Worm (Caenorhabditis elegans) whole organism, young adult: ENCODE measurements around the gene ears-2.

Experiments used
- B0261.1 ChIP-seq: sonication (generic microtip); optimal IDR thresholded peaks from 2 replicates; lab custom pipeline; 2016; ENCODE audit warnings: mild to moderate bottlenecking, missing genetic modification characterization, moderate library complexity, missing compliant biosample characterization
- B0336.3 ChIP-seq: fragments of 200-800 bp; sonication (Bioruptor generic); IDR thresholded peaks from 2 replicates; pipeline ENCODE4 v1.3.6; 2022; ENCODE audit warnings: missing genetic modification characterization, missing compliant biosample characterization
- Y53F4B.3 ChIP-seq: fragments of 200-800 bp; sonication (Bioruptor generic); IDR thresholded peaks from 2 replicates; pipeline ENCODE4 v1.3.6; 2022; ENCODE audit warnings: missing genetic modification reagents, missing genetic modification characterization, missing compliant biosample characterization
- Y53G8AR.9 ChIP-seq: fragments of 200-800 bp; sonication (Bioruptor generic); conservative IDR thresholded peaks from 2 replicates; pipeline ENCODE4 v1.3.6; 2022; ENCODE audit warnings: missing genetic modification reagents, missing genetic modification characterization, missing compliant biosample characterization
- akir-1 ChIP-seq: fragments of 200-800 bp; sonication (Bioruptor generic); optimal IDR thresholded peaks from 2 replicates; lab custom pipeline; 2018; ENCODE audit warnings: mild to moderate bottlenecking, missing genetic modification characterization, moderate library complexity, missing compliant biosample characterization
- ama-1 ChIP-seq, 3 experiments: fragments of 150-350 bp in 1 of 3; sonication (generic microtip) in 2 of 3; optimal IDR thresholded peaks; 2 replicates each; lab custom pipeline; 2014 to 2018; ENCODE audit warnings: missing biosample characterization in 2 of 3, missing genetic modification characterization in 2 of 3, missing genetic modification reagents in 2 of 3
- cebp-1 ChIP-seq, 2 experiments: fragments of 200-800 bp in 1 of 2; sonication (Bioruptor generic) in 1 of 2; sonication (generic microtip) in 1 of 2; IDR thresholded peaks in 1 of 2; optimal IDR thresholded peaks in 1 of 2; 2 replicates each; pipeline versions ENCODE4 v1.3.6 to Lab custom; 2017 to 2022; ENCODE audit warnings: missing compliant biosample characterization in 2 of 2, missing genetic modification characterization in 2 of 2, mild to moderate bottlenecking in 1 of 2, missing genetic modification reagents in 1 of 2, moderate library complexity in 1 of 2
- cebp-2 ChIP-seq: fragments of 200-800 bp; sonication (Bioruptor generic); IDR thresholded peaks from 2 replicates; pipeline ENCODE4 v1.3.6; 2022; ENCODE audit warnings: missing genetic modification characterization, missing compliant biosample characterization
- ceh-100 ChIP-seq: fragments of 200-800 bp; sonication (Bioruptor generic); IDR thresholded peaks from 2 replicates; pipeline ENCODE4 v1.3.6; 2022; ENCODE audit warnings: missing genetic modification reagents, missing genetic modification characterization, missing compliant biosample characterization
- ceh-40 ChIP-seq: fragments of 200-800 bp; sonication (Bioruptor generic); IDR thresholded peaks from 2 replicates; pipeline ENCODE4 v1.3.6; 2022; ENCODE audit warnings: missing genetic modification characterization, missing compliant biosample characterization
- ceh-58 ChIP-seq: fragments of 200-800 bp; sonication (Bioruptor generic); IDR thresholded peaks from 2 replicates; pipeline ENCODE4 v1.3.6; 2022; ENCODE audit warnings: missing genetic modification characterization, missing compliant biosample characterization
- die-1 ChIP-seq: sonication (generic microtip); optimal IDR thresholded peaks from 2 replicates; lab custom pipeline; 2016; ENCODE audit warnings: missing genotype, mild to moderate bottlenecking, missing genetic modification characterization, missing compliant biosample characterization
- dox-1 ChIP-seq: fragments of 200-800 bp; sonication (Bioruptor generic); IDR thresholded peaks from 2 replicates; pipeline ENCODE4 v1.3.6; 2022; ENCODE audit warnings: missing genetic modification reagents, missing genetic modification characterization, missing compliant biosample characterization
- dpff-1 ChIP-seq: sonication (generic microtip); optimal IDR thresholded peaks from 2 replicates; lab custom pipeline; 2017; ENCODE audit warnings: mild to moderate bottlenecking, missing genetic modification characterization, missing compliant biosample characterization
- ekl-4 ChIP-seq: fragments of 200-800 bp; sonication (Bioruptor generic); IDR thresholded peaks from 2 replicates; pipeline ENCODE4 v1.3.6; 2022; ENCODE audit warnings: missing genetic modification reagents, missing genetic modification characterization, missing compliant biosample characterization
- him-1 ChIP-seq: sonication (generic microtip); optimal IDR thresholded peaks from 2 replicates; lab custom pipeline; 2016; ENCODE audit warnings: missing genotype, missing genetic modification reagents, missing genetic modification characterization, missing compliant biosample characterization
- hmg-1.2 ChIP-seq: fragments of 200-800 bp; sonication (Bioruptor generic); IDR thresholded peaks from 2 replicates; pipeline ENCODE4 v1.3.6; 2022; ENCODE audit warnings: missing genetic modification reagents, missing genetic modification characterization, missing compliant biosample characterization
- hsf-1 ChIP-seq: fragments of 200-800 bp; sonication (Bioruptor generic); IDR thresholded peaks from 2 replicates; pipeline ENCODE4 v1.3.6; 2022; ENCODE audit warnings: missing genetic modification reagents, missing genetic modification characterization, missing compliant biosample characterization
- let-526 ChIP-seq: fragments of 200-800 bp; sonication (Bioruptor generic); IDR thresholded peaks from 2 replicates; pipeline ENCODE4 v1.3.6; 2022; ENCODE audit warnings: missing genetic modification reagents, missing genetic modification characterization, missing compliant biosample characterization
- lin-26 ChIP-seq: fragments of 200-800 bp; sonication (Bioruptor generic); IDR thresholded peaks from 2 replicates; pipeline ENCODE4 v1.3.6; 2022; ENCODE audit warnings: missing genetic modification reagents, missing genetic modification characterization, missing compliant biosample characterization
- lin-54 ChIP-seq: fragments of 200-800 bp; sonication (Bioruptor generic); optimal IDR thresholded peaks from 2 replicates; lab custom pipeline; 2018; ENCODE audit warnings: mild to moderate bottlenecking, missing genetic modification characterization, missing compliant biosample characterization
- lsy-27 ChIP-seq: sonication (generic microtip); optimal IDR thresholded peaks from 2 replicates; lab custom pipeline; 2017; ENCODE audit warnings: missing genetic modification characterization, mild to moderate bottlenecking, missing compliant biosample characterization, antibody characterized with exemption, missing genotype, borderline replicate concordance; ENCODE audit not compliant: insufficient read depth
- madf-3 ChIP-seq: fragments of 200-800 bp; sonication (Bioruptor generic); IDR thresholded peaks from 2 replicates; pipeline ENCODE4 v1.3.6; 2022; ENCODE audit warnings: missing genetic modification reagents, missing genetic modification characterization, missing compliant biosample characterization
- madf-6 ChIP-seq: fragments of 200-800 bp; sonication (Bioruptor generic); IDR thresholded peaks from 2 replicates; pipeline ENCODE4 v1.3.6; 2022; ENCODE audit warnings: missing genetic modification reagents, missing genetic modification characterization, missing compliant biosample characterization
- mxl-1 ChIP-seq: sonication (generic microtip); optimal IDR thresholded peaks from 2 replicates; lab custom pipeline; 2016; ENCODE audit warnings: missing genetic modification characterization, missing compliant biosample characterization
- nfya-2 ChIP-seq: fragments of 200-800 bp; sonication (Bioruptor generic); IDR thresholded peaks from 2 replicates; pipeline ENCODE4 v1.3.6; 2022; ENCODE audit warnings: missing genetic modification reagents, missing genetic modification characterization, missing compliant biosample characterization
- nfyb-1 ChIP-seq: fragments of 200-800 bp; sonication (Bioruptor generic); IDR thresholded peaks from 2 replicates; pipeline ENCODE4 v1.3.6; 2022; ENCODE audit warnings: missing genetic modification reagents, missing genetic modification characterization, missing compliant biosample characterization
- pha-4 ChIP-seq: fragments of 150-350 bp; sonication (generic microtip); optimal IDR thresholded peaks from 2 replicates; lab custom pipeline; 2014; ENCODE audit warnings: missing biosample characterization, missing genetic modification reagents, missing genetic modification characterization
- rcor-1 ChIP-seq: fragments of 200-800 bp; sonication (Bioruptor generic); IDR thresholded peaks from 2 replicates; pipeline ENCODE4 v1.3.6; 2022; ENCODE audit warnings: missing genetic modification reagents, missing genetic modification characterization, missing compliant biosample characterization
- rec-8 ChIP-seq, 2 experiments: sonication (generic microtip); optimal IDR thresholded peaks; 2 replicates each; lab custom pipeline; 2016; ENCODE audit warnings: mild to moderate bottlenecking in 2 of 2, missing genetic modification characterization in 2 of 2, missing genetic modification reagents in 2 of 2, missing genotype in 2 of 2, missing biosample characterization in 1 of 2, missing compliant biosample characterization in 1 of 2, moderate library complexity in 1 of 2
- snpc-1.1 ChIP-seq: sonication (generic microtip); optimal IDR thresholded peaks from 2 replicates; lab custom pipeline; 2017; ENCODE audit warnings: missing genetic modification characterization, mild to moderate bottlenecking, missing compliant biosample characterization, antibody characterized with exemption, moderate library complexity, missing genotype, missing genetic modification reagents; ENCODE audit not compliant: insufficient read depth
- snpc-4 ChIP-seq, 5 experiments: fragments of 150-350 bp in 1 of 5; sonication (generic microtip) in 4 of 5; optimal IDR thresholded peaks; 2 replicates each; lab custom pipeline; 2014 to 2018; ENCODE audit warnings: missing genetic modification characterization in 5 of 5, missing biosample characterization in 3 of 5, antibody characterized with exemption in 2 of 5, mild to moderate bottlenecking in 2 of 5, missing compliant biosample characterization in 2 of 5, missing genotype in 2 of 5, moderate library complexity in 2 of 5, missing genetic modification reagents in 1 of 5
- somi-1 ChIP-seq: fragments of 200-800 bp; sonication (Bioruptor generic); optimal IDR thresholded peaks from 2 replicates; lab custom pipeline; 2018; ENCODE audit warnings: mild to moderate bottlenecking, missing genetic modification characterization, missing compliant biosample characterization
- tbp1 ChIP-seq: fragments of 200-800 bp; sonication (Bioruptor generic); optimal IDR thresholded peaks from 2 replicates; lab custom pipeline; 2018; ENCODE audit warnings: mild to moderate bottlenecking, missing genetic modification characterization, missing compliant biosample characterization
- tlf-1 ChIP-seq: fragments of 200-800 bp; sonication (Bioruptor generic); optimal IDR thresholded peaks from 2 replicates; lab custom pipeline; 2018; ENCODE audit warnings: mild to moderate bottlenecking, missing genetic modification characterization, missing compliant biosample characterization
- zfh-2 ChIP-seq: fragments of 200-800 bp; sonication (Bioruptor generic); conservative IDR thresholded peaks from 2 replicates; pipeline ENCODE4 v1.3.6; 2022; ENCODE audit warnings: missing genetic modification reagents, missing genetic modification characterization, missing compliant biosample characterization
- ztf-28 ChIP-seq: fragments of 200-800 bp; sonication (Bioruptor generic); IDR thresholded peaks from 2 replicates; pipeline ENCODE4 v1.3.6; 2022; ENCODE audit warnings: missing genetic modification reagents, missing genetic modification characterization, missing compliant biosample characterization

The ears-2 gene

ce11 chrIV:386576-386975 is 3.7 kb downstream of the ears-2 start, which contains the start of gene T07A9.14 (continued):
- no peak for TF ChIP-seq let-526 (GFP tag; lab: Robert Waterston, UW)
- TF ChIP-seq hsf-1 (GFP tag; lab: Robert Waterston, UW): peak; percentile 67; the same call in 1 of the 2 replicates
- 0 out of 2 replicates have a peak, but pooled peaks have one; percentile 8 for TF ChIP-seq nfya-2 (GFP tag; lab: Robert Waterston, UW)
- no peak for TF ChIP-seq lsy-27 (tag; lab: Kevin White, UChicago)
- TF ChIP-seq rcor-1 (GFP tag; lab: Robert Waterston, UW): peak; percentile 43; the same call in 1 of the 2 replicates
- TF ChIP-seq B0336.3 (GFP tag; lab: Robert Waterston, UW): peak; percentile 64; the same call in 1 of the 2 replicates
- TF ChIP-seq akir-1: no peak
- peak; percentile 27 for TF ChIP-seq tlf-1 (GFP tag; lab: Kevin White, UChicago)
- peak; percentile 88 for TF ChIP-seq madf-3
- peak; percentile 58; the same call in 1 of the 2 replicates for TF ChIP-seq Y53G8AR.9
- TF ChIP-seq somi-1 (GFP tag; lab: Kevin White, UChicago): no peak
- TF ChIP-seq hmg-1.2: peak; percentile 37; the same call in 1 of the 2 replicates
- peak; percentile 64 for TF ChIP-seq lin-54 (GFP tag; lab: Kevin White, UChicago)
- TF ChIP-seq Y53F4B.3: no peak
- TF ChIP-seq ztf-28 (GFP tag; lab: Robert Waterston, UW): no peak
- TF ChIP-seq him-1 (tag; lab: Kevin White, UChicago): peak; percentile 9
- TF ChIP-seq B0261.1 (tag; lab: Kevin White, UChicago): no peak
- no peak for TF ChIP-seq snpc-4 (GFP tag; optimal IDR thresholded peaks at IDR 0.05; lab: Kevin White, UChicago)
- TF ChIP-seq snpc-4 (tag; optimal IDR thresholded peaks at IDR 0.05; lab: Kevin White, UChicago): peak in 2 of 4 experiments; percentile 2 to 29
- 0 out of 2 replicates have a peak, but pooled peaks have one; percentile 54 for TF ChIP-seq ceh-40 (GFP tag; lab: Robert Waterston, UW)
- TF ChIP-seq rec-8 (tag; optimal IDR thresholded peaks at IDR 0.05; lab: Kevin White, UChicago): no peak
- peak; percentile 14 for TF ChIP-seq snpc-1.1 (tag; lab: Kevin White, UChicago)
- peak; percentile 73 for TF ChIP-seq madf-6
- no peak for TF ChIP-seq zfh-2
- TF ChIP-seq nfyb-1 (GFP tag; lab: Robert Waterston, UW): peak; percentile 60; the same call in 1 of the 2 replicates
- TF ChIP-seq mxl-1: peak; percentile 20
- TF ChIP-seq die-1 (tag; lab: Kevin White, UChicago): no peak
- no peak for TF ChIP-seq dpff-1 (tag; lab: Kevin White, UChicago)
- TF ChIP-seq cebp-2: peak; percentile 64; the same call in 1 of the 2 replicates
- TF ChIP-seq ekl-4 (GFP tag; lab: Robert Waterston, UW): peak; percentile 68
- no peak for TF ChIP-seq ama-1 (optimal IDR thresholded peaks at IDR 0.05; lab: Kevin White, UChicago)
- peak in 1 of 2 experiments; percentile 56 for TF ChIP-seq ama-1 (GFP tag; optimal IDR thresholded peaks at IDR 0.05; lab: Kevin White, UChicago)
- no peak for TF ChIP-seq tbp1 (GFP tag; lab: Kevin White, UChicago)
- peak; percentile 77 for TF ChIP-seq ceh-100 (GFP tag; lab: Robert Waterston, UW)
- no peak for TF ChIP-seq cebp-1 (GFP tag; IDR thresholded peaks at IDR 0.05; lab: Robert Waterston, UW)
- TF ChIP-seq cebp-1 (tag; optimal IDR thresholded peaks at IDR 0.05; lab: Kevin White, UChicago): peak; percentile 5
- no peak for TF ChIP-seq pha-4 (tag; lab: Kevin White, UChicago)
- TF ChIP-seq ceh-58 (GFP tag; lab: Robert Waterston, UW): no peak
- TF ChIP-seq lin-26: 0 out of 2 replicates have a peak, but pooled peaks have one; percentile 32
- no peak for TF ChIP-seq dox-1 (GFP tag; lab: Robert Waterston, UW)
- TF ChIP-seq, all 124 proteins: peak for 33
